Fruit fly (Drosophila melanogaster) whole organism, prepupa: ENCODE data around the gene Acsf3.

Source experiments
- CG32006 ChIP-seq: fragments of 200-800 bp; sonication (Bioruptor generic); optimal IDR thresholded peaks from 3 replicates; lab custom pipeline; 2017; ENCODE audit warnings: missing biosample characterization, mild to moderate bottlenecking, missing genetic modification characterization
- dac ChIP-seq: fragments of 200-800 bp; sonication (Bioruptor generic); optimal IDR thresholded peaks from 2 replicates; lab custom pipeline; 2017; ENCODE audit warnings: missing biosample characterization, mild to moderate bottlenecking, missing genetic modification characterization
- topi ChIP-seq: fragments of 200-800 bp; sonication (Bioruptor generic); optimal IDR thresholded peaks from 3 replicates; lab custom pipeline; 2016; ENCODE audit warnings: missing biosample characterization, missing genetic modification characterization

dm6 chrX:7332091-7332490, 3.2 kb downstream of the Acsf3 start, which contains the start of gene CG42780:
- TF ChIP-seq dac (GFP tag; lab: Kevin White, UChicago) (no peak), topi (no peak), CG32006 (GFP tag; lab: Kevin White, UChicago) (no peak)
